Worm (Caenorhabditis elegans): Measurements from ENCODE around the gene F38E9.6.
A peak's percentile ranks its signal among the peaks of the same experiment; 100 is the strongest.

ce11 chrX:16414572-16414971 lies 17.7 kb upstream of the F38E9.6 start:
- no peak for TF ChIP-seq elt-2 (tag; optimal IDR thresholded peaks at IDR 0.05)
- TF ChIP-seq pha-4 (tag; optimal IDR thresholded peaks at IDR 0.05): no peak
- no peak for TF ChIP-seq lin-11 (tag; optimal IDR thresholded peaks at IDR 0.05)
- no peak for TF ChIP-seq ceh-9 (tag; optimal IDR thresholded peaks at IDR 0.05)
- no peak for TF ChIP-seq tbx-2 (tag; optimal IDR thresholded peaks at IDR 0.05)
- no peak for TF ChIP-seq nhr-11 (tag; optimal IDR thresholded peaks at IDR 0.05)
- TF ChIP-seq ref-2 (tag; optimal IDR thresholded peaks at IDR 0.05): peak; percentile 27
- TF ChIP-seq tbx-7 (tag; optimal IDR thresholded peaks at IDR 0.05): no peak
- TF ChIP-seq T23F11.4 (GFP tag; optimal IDR thresholded peaks at IDR 0.05): no peak
- TF ChIP-seq F13H6.1 (tag; optimal IDR thresholded peaks at IDR 0.05): no peak
- TF ChIP-seq ama-1 (optimal IDR thresholded peaks at IDR 0.05): no peak
- TF ChIP-seq syd-9 (tag; optimal IDR thresholded peaks at IDR 0.05): no peak
- TF ChIP-seq ceh-24 (tag; optimal IDR thresholded peaks at IDR 0.05): no peak
- no peak for TF ChIP-seq ceh-31 (tag; optimal IDR thresholded peaks at IDR 0.05)
